Worm (Caenorhabditis elegans) whole organism, L2 larva: ENCODE data around the gene cki-1.

Experiments used
- C34F6.9 ChIP-seq: fragments of 150-350 bp; optimal IDR thresholded peaks from 2 replicates; lab custom pipeline; 2014; ENCODE audit warnings: missing biosample characterization, missing genetic modification characterization
- F13H6.1 ChIP-seq: sonication (generic microtip); optimal IDR thresholded peaks from 2 replicates; lab custom pipeline; 2016; ENCODE audit warnings: missing genetic modification characterization, missing compliant biosample characterization
- R02D3.7 ChIP-seq: fragments of 150-350 bp; optimal IDR thresholded peaks from 2 replicates; lab custom pipeline; 2014; ENCODE audit warnings: missing biosample characterization, missing genetic modification characterization
- Y55F3AM.14 ChIP-seq: fragments of 200-800 bp; sonication (Bioruptor generic); optimal IDR thresholded peaks from 2 replicates; lab custom pipeline; 2018; ENCODE audit warnings: mild to moderate bottlenecking, missing genetic modification characterization, missing compliant biosample characterization
- ZK546.5 ChIP-seq: sonication (generic microtip); optimal IDR thresholded peaks from 2 replicates; lab custom pipeline; 2017; ENCODE audit warnings: missing biosample characterization, missing genetic modification characterization
- alr-1 ChIP-seq: fragments of 150-350 bp; optimal IDR thresholded peaks from 2 replicates; lab custom pipeline; 2014; ENCODE audit warnings: missing biosample characterization, missing genetic modification characterization
- aly-2 ChIP-seq: fragments of 150-350 bp; optimal IDR thresholded peaks from 2 replicates; lab custom pipeline; 2014; ENCODE audit warnings: missing biosample characterization, missing genetic modification characterization
- ama-1 ChIP-seq: fragments of 150-350 bp; optimal IDR thresholded peaks from 2 replicates; lab custom pipeline; 2018; ENCODE audit warnings: inconsistent platforms
- blmp-1 ChIP-seq: sonication (generic microtip); optimal IDR thresholded peaks from 2 replicates; lab custom pipeline; 2017; ENCODE audit warnings: missing genetic modification characterization, mild to moderate bottlenecking, missing compliant biosample characterization, antibody characterized with exemption, moderate library complexity; ENCODE audit not compliant: insufficient read depth
- ceh-82 ChIP-seq: fragments of 150-350 bp; optimal IDR thresholded peaks from 2 replicates; lab custom pipeline; 2014; ENCODE audit warnings: missing biosample characterization, missing genetic modification characterization
- crh-2 ChIP-seq: sonication (generic microtip); optimal IDR thresholded peaks from 2 replicates; lab custom pipeline; 2017; ENCODE audit warnings: missing biosample characterization, missing genetic modification characterization
- egl-27 ChIP-seq: sonication (generic microtip); optimal IDR thresholded peaks from 3 replicates; lab custom pipeline; 2017; ENCODE audit warnings: missing biosample characterization, missing genetic modification reagents, missing genetic modification characterization
- elt-1 ChIP-seq: fragments of 150-350 bp; optimal IDR thresholded peaks from 2 replicates; lab custom pipeline; 2014; ENCODE audit warnings: missing biosample characterization, missing genetic modification characterization
- fos-1 ChIP-seq: fragments of 150-350 bp; optimal IDR thresholded peaks from 2 replicates; lab custom pipeline; 2014; ENCODE audit warnings: missing biosample characterization, missing genetic modification characterization
- lin-13 ChIP-seq: fragments of 150-350 bp; optimal IDR thresholded peaks from 2 replicates; lab custom pipeline; 2014; ENCODE audit warnings: missing biosample characterization, missing genetic modification reagents, missing genetic modification characterization
- lin-39 ChIP-seq: fragments of 150-350 bp; optimal IDR thresholded peaks from 2 replicates; lab custom pipeline; 2014; ENCODE audit warnings: missing biosample characterization, missing genetic modification reagents, missing genetic modification characterization
- lsy-2 ChIP-seq, 2 experiments: fragments of 150-350 bp in 1 of 2; sonication (generic microtip) in 1 of 2; optimal IDR thresholded peaks; 2 replicates each; lab custom pipeline; 2014 to 2017; ENCODE audit warnings: missing biosample characterization in 2 of 2, missing genetic modification characterization in 2 of 2
- mab-5 ChIP-seq: fragments of 150-350 bp; optimal IDR thresholded peaks from 2 replicates; lab custom pipeline; 2014; ENCODE audit warnings: missing biosample characterization, missing genetic modification characterization
- mbf-1 ChIP-seq: sonication (generic microtip); optimal IDR thresholded peaks from 2 replicates; lab custom pipeline; 2017; ENCODE audit warnings: missing biosample characterization, missing genetic modification characterization
- mdl-1 ChIP-seq, 2 experiments: fragments of 150-350 bp in 1 of 2; sonication (generic microtip) in 1 of 2; optimal IDR thresholded peaks; 2 replicates each; lab custom pipeline; 2017; ENCODE audit warnings: missing biosample characterization in 2 of 2, missing genetic modification characterization in 2 of 2
- nhr-10 ChIP-seq: sonication (generic microtip); optimal IDR thresholded peaks from 2 replicates; lab custom pipeline; 2017; ENCODE audit warnings: missing biosample characterization, missing genetic modification characterization
- nhr-11 ChIP-seq: fragments of 150-350 bp; optimal IDR thresholded peaks from 2 replicates; lab custom pipeline; 2014; ENCODE audit warnings: missing biosample characterization, missing genetic modification characterization
- nhr-21 ChIP-seq: fragments of 150-350 bp; optimal IDR thresholded peaks from 2 replicates; lab custom pipeline; 2014; ENCODE audit warnings: missing biosample characterization, missing genetic modification characterization
- nhr-23 ChIP-seq: fragments of 150-350 bp; optimal IDR thresholded peaks from 2 replicates; lab custom pipeline; 2014; ENCODE audit warnings: missing biosample characterization, missing genetic modification reagents, missing genetic modification characterization
- nhr-237 ChIP-seq: fragments of 150-350 bp; optimal IDR thresholded peaks from 2 replicates; lab custom pipeline; 2014; ENCODE audit warnings: missing biosample characterization, missing genetic modification characterization
- nhr-25 ChIP-seq: fragments of 150-350 bp; sonication (generic microtip); optimal IDR thresholded peaks from 3 replicates; lab custom pipeline; 2014; ENCODE audit warnings: missing biosample characterization, missing genetic modification characterization
- nhr-77 ChIP-seq: fragments of 150-350 bp; optimal IDR thresholded peaks from 2 replicates; lab custom pipeline; 2014; ENCODE audit warnings: missing biosample characterization, missing genetic modification characterization
- peb-1 ChIP-seq: fragments of 150-350 bp; optimal IDR thresholded peaks from 2 replicates; lab custom pipeline; 2014; ENCODE audit warnings: missing biosample characterization, missing genetic modification characterization
- sem-4 ChIP-seq: fragments of 150-350 bp; optimal IDR thresholded peaks from 2 replicates; lab custom pipeline; 2014; ENCODE audit warnings: missing biosample characterization, missing genetic modification reagents, missing genetic modification characterization
- sma-3 ChIP-seq: sonication (generic microtip); optimal IDR thresholded peaks from 2 replicates; lab custom pipeline; 2016; ENCODE audit warnings: missing genetic modification reagents, missing genetic modification characterization, missing compliant biosample characterization
- sma-9 ChIP-seq, 2 experiments: fragments of 150-350 bp in 1 of 2; sonication (generic microtip) in 1 of 2; optimal IDR thresholded peaks; 2 replicates each; lab custom pipeline; 2014 to 2016; ENCODE audit warnings: missing genetic modification characterization in 2 of 2, mild to moderate bottlenecking in 1 of 2, missing biosample characterization in 1 of 2, missing compliant biosample characterization in 1 of 2, missing genetic modification reagents in 1 of 2, moderate library complexity in 1 of 2
- unc-39 ChIP-seq: fragments of 150-350 bp; optimal IDR thresholded peaks from 2 replicates; lab custom pipeline; 2014; ENCODE audit warnings: missing biosample characterization, missing genetic modification characterization
- unc-55 ChIP-seq: fragments of 150-350 bp; sonication (generic microtip); optimal IDR thresholded peaks from 3 replicates; lab custom pipeline; 2014; ENCODE audit warnings: missing biosample characterization, missing genetic modification reagents, missing genetic modification characterization
- ztf-1 ChIP-seq: fragments of 200-800 bp; sonication (Bioruptor generic); conservative IDR thresholded peaks from 2 replicates; pipeline ENCODE4 v1.3.6; 2022; ENCODE audit warnings: missing genetic modification characterization, missing compliant biosample characterization
- ztf-11 ChIP-seq: sonication (generic microtip); optimal IDR thresholded peaks from 2 replicates; lab custom pipeline; 2017; ENCODE audit warnings: missing biosample characterization, missing genetic modification characterization
- ztf-4 ChIP-seq: fragments of 150-350 bp; optimal IDR thresholded peaks from 2 replicates; lab custom pipeline; 2014; ENCODE audit warnings: missing biosample characterization, missing genetic modification characterization

The cki-1 gene

DNA sequence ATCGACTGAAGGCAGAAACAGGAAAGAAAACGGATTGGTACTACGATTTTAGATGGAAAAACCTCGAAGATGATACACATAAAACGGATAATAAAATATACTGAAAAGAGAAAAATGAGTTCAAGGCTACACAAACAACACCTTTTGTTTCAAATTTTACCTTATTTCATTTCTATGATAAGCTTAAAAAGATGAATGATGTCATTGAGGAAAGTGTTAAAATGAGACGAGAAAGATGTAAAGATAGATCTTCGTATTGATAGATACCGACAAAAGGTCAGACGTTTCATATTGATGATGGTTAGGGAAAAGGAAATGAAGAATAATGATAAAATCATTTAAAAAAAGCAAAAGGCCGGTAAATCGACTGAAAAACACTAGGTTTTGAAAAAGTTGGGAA is 21.4 kb upstream of the cki-1 start:
- TF ChIP-seq F13H6.1 (tag; lab: Kevin White, UChicago) (no peak), ceh-82 (tag; lab: Kevin White, UChicago) (no peak), peb-1 (no peak), mdl-1 (tag; optimal IDR thresholded peaks at IDR 0.05; lab: Kevin White, UChicago) (no peak), nhr-21 (tag; lab: Kevin White, UChicago) (peak; percentile 33), sem-4 (tag; lab: Kevin White, UChicago) (no peak), ZK546.5 (no peak), R02D3.7 (tag; lab: Kevin White, UChicago) (no peak), ztf-4 (tag; lab: Kevin White, UChicago) (no peak), Y55F3AM.14 (GFP tag; lab: Kevin White, UChicago) (no peak), fos-1 (peak; percentile 20), nhr-25 (tag; lab: Kevin White, UChicago) (peak; percentile 58), egl-27 (peak; percentile 37), nhr-77 (no peak), ztf-11 (tag; lab: Kevin White, UChicago) (no peak), crh-2 (tag; lab: Kevin White, UChicago) (no peak)

- TF ChIP-seq mab-5 (no peak), mdl-1 (tag; optimal IDR thresholded peaks at IDR 0.05; lab: Kevin White, UChicago) (no peak), nhr-23 (tag; lab: Kevin White, UChicago) (no peak), alr-1 (tag; lab: Kevin White, UChicago) (no peak), fos-1 (no peak), lin-13 (GFP tag; lab: Kevin White, UChicago) (no peak), ama-1 (peak; percentile 83), nhr-10 (tag; lab: Kevin White, UChicago) (no peak), nhr-237 (tag; lab: Kevin White, UChicago) (no peak), nhr-25 (tag; lab: Kevin White, UChicago) (peak; percentile 18), C34F6.9 (no peak), unc-55 (GFP tag; lab: Kevin White, UChicago) (no peak), sem-4 (tag; lab: Kevin White, UChicago) (no peak), crh-2 (tag; lab: Kevin White, UChicago) (no peak), blmp-1 (peak; percentile 31), lsy-2 (tag; optimal IDR thresholded peaks at IDR 0.05; lab: Kevin White, UChicago) (no peak), nhr-11 (tag; lab: Kevin White, UChicago) (no peak), peb-1 (no peak), aly-2 (no peak), lin-39 (tag; lab: Kevin White, UChicago) (no peak), mbf-1 (tag; lab: Kevin White, UChicago) (no peak), elt-1 (tag; lab: Kevin White, UChicago) (no peak), unc-39 (tag; lab: Kevin White, UChicago) (no peak), Y55F3AM.14 (GFP tag; lab: Kevin White, UChicago) (no peak), ceh-82 (tag; lab: Kevin White, UChicago) (no peak), sma-9 (GFP tag; optimal IDR thresholded peaks at IDR 0.05; lab: Kevin White, UChicago) (peak; percentile 68), sma-9 (tag; optimal IDR thresholded peaks at IDR 0.05; lab: Kevin White, UChicago) (no peak), ztf-11 (tag; lab: Kevin White, UChicago) (no peak), nhr-21 (tag; lab: Kevin White, UChicago) (peak; percentile 13), ZK546.5 (no peak), F13H6.1 (tag; lab: Kevin White, UChicago) (no peak), sma-3 (GFP tag; lab: Kevin White, UChicago) (peak; percentile 65), ztf-1 (no peak)
Measured at ce11 chrII:7790324-7790898, 20.6 kb upstream of the cki-1 start, which contains the start of gene srlf-1. TSS of gene srlf-1 (plus strand) at chrII:7790591.

ce11 chrII:7791408-7792050 is 19.5 kb upstream of the cki-1 start:
- peak; percentile 36 for TF ChIP-seq sma-9 (GFP tag; optimal IDR thresholded peaks at IDR 0.05; lab: Kevin White, UChicago)
- TF ChIP-seq sma-9 (tag; optimal IDR thresholded peaks at IDR 0.05; lab: Kevin White, UChicago) = no peak
- peak; percentile 66 for TF ChIP-seq nhr-25 (tag; lab: Kevin White, UChicago)
- peak; percentile 58 for TF ChIP-seq sma-3 (GFP tag; lab: Kevin White, UChicago)
- no peak for TF ChIP-seq sem-4 (tag; lab: Kevin White, UChicago)
- peak; percentile 4 for TF ChIP-seq nhr-21 (tag; lab: Kevin White, UChicago)
- no peak for TF ChIP-seq ZK546.5
- TF ChIP-seq, all 48 proteins: peak for 4
